Fruit fly (Drosophila melanogaster) whole organism: Measurements from ENCODE around the gene Tdrd3.

Source experiments
- CG8478 ChIP-seq: fragments of >200 bp; optimal IDR thresholded peaks from 2 replicates; lab custom pipeline; 2018; ENCODE audit warnings: inconsistent platforms
- Dll ChIP-seq: fragments of >200 bp; optimal IDR thresholded peaks from 2 replicates; lab custom pipeline; 2017
- EcR ChIP-seq, 2 experiments: fragments of >200 bp; optimal IDR thresholded peaks; 2 replicates each; lab custom pipeline; 2017; ENCODE audit warnings: missing biosample characterization in 2 of 2, missing genetic modification characterization in 2 of 2, missing genetic modification reagents in 2 of 2
- pan ChIP-seq: fragments of >200 bp; optimal IDR thresholded peaks from 2 replicates; lab custom pipeline; 2017
- psq ChIP-seq: fragments of >200 bp; optimal IDR thresholded peaks from 2 replicates; lab custom pipeline; 2017
- usp ChIP-seq: fragments of >200 bp; optimal IDR thresholded peaks from 2 replicates; lab custom pipeline; 2017; ENCODE audit warnings: missing biosample characterization, missing genetic modification characterization, mixed read lengths

Tdrd3 gene

DNA sequence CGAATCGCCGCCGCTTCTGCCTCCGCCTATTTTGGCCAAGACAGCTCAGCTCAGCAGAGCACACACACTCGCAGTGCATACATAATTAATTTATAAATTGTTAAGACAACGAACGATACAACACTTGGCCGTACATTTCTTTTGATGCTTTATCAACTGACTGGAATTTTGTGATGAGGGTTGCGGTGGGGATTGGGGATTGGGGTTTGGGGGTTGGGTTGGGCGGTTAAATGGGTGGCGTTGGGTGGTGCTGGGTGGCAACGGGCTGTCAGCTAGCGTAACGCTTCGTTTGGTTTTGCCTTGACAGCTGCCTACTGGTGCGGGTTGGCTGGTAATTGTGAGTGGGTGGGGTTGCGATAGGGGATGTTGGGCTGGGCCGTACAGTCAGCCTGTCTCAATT is 35.8 kb downstream of the Tdrd3 start:
- no peak for TF ChIP-seq usp
- no peak for TF ChIP-seq EcR (GFP tag; optimal IDR thresholded peaks at IDR 0.05; lab: Kevin White, UChicago)
- no peak for TF ChIP-seq psq (lab: Kevin White, UChicago)
- TF ChIP-seq pan = no peak
- no peak for TF ChIP-seq CG8478 (lab: Kevin White, UChicago)
- TF ChIP-seq Dll = no peak
